Fruit fly (Drosophila melanogaster) whole organism, embryonic: ENCODE measurements around the gene Pex10.

Experiments
- Antp ChIP-seq: fragments of 200-800 bp; sonication (Bioruptor generic); optimal IDR thresholded peaks from 3 replicates; lab custom pipeline; 2016; ENCODE audit warnings: missing biosample characterization, missing genetic modification characterization
- Atf-2 ChIP-seq: fragments of 200-800 bp; sonication (Bioruptor generic); optimal IDR thresholded peaks from 2 replicates; lab custom pipeline; 2016; ENCODE audit warnings: missing biosample characterization, missing genetic modification characterization
- Atf6 ChIP-seq: fragments of 200-800 bp; sonication (Bioruptor generic); IDR thresholded peaks from 2 replicates; pipeline ENCODE4 v1.3.6; 2022; ENCODE audit warnings: missing biosample characterization, missing genetic modification characterization
- Awh ChIP-seq: fragments of 200-800 bp; sonication (Bioruptor generic); IDR thresholded peaks from 2 replicates; pipeline ENCODE4, ENCODE4 v1.3.6; 2022; ENCODE audit warnings: missing biosample characterization, missing genetic modification characterization
- Blimp-1 ChIP-seq: fragments of 200-800 bp; sonication (Bioruptor generic); optimal IDR thresholded peaks from 3 replicates; lab custom pipeline; 2018; ENCODE audit warnings: missing biosample characterization, missing genetic modification characterization, mild to moderate bottlenecking, moderate library complexity, missing genetic modification reagents
- CG12942 ChIP-seq: fragments of 200-800 bp; sonication (Bioruptor generic); optimal IDR thresholded peaks from 3 replicates; lab custom pipeline; 2016; ENCODE audit warnings: missing biosample characterization, missing genetic modification characterization
- CG13287 ChIP-seq: fragments of 200-800 bp; sonication (Bioruptor generic); IDR thresholded peaks from 2 replicates; pipeline ENCODE4 v1.3.6; 2022; ENCODE audit warnings: missing biosample characterization, missing genetic modification characterization; ENCODE audit not compliant: partially characterized antibody
- CG13894 ChIP-seq: fragments of 200-800 bp; sonication (Bioruptor generic); optimal IDR thresholded peaks from 3 replicates; lab custom pipeline; 2018; ENCODE audit warnings: missing biosample characterization, mild to moderate bottlenecking, missing genetic modification characterization, moderate library complexity
- CG15696 ChIP-seq: fragments of 200-800 bp; sonication (Bioruptor generic); optimal IDR thresholded peaks from 2 replicates; lab custom pipeline; 2019; ENCODE audit warnings: missing biosample characterization, mild to moderate bottlenecking, missing genetic modification characterization, moderate library complexity
- CG1602 ChIP-seq: fragments of 200-800 bp; sonication (Bioruptor generic); optimal IDR thresholded peaks from 3 replicates; lab custom pipeline; 2016; ENCODE audit warnings: missing biosample characterization, missing genetic modification characterization
- CG17829 ChIP-seq: fragments of 200-800 bp; optimal IDR thresholded peaks from 2 replicates; lab custom pipeline; 2019; ENCODE audit warnings: missing biosample characterization, mild to moderate bottlenecking, missing genetic modification characterization, moderate library complexity
- CG1832 ChIP-seq: fragments of 200-800 bp; sonication (Bioruptor generic); optimal IDR thresholded peaks from 2 replicates; lab custom pipeline; 2017; ENCODE audit warnings: missing biosample characterization, mild to moderate bottlenecking, missing genetic modification characterization, inconsistent platforms
- CG30403 ChIP-seq: fragments of 200-800 bp; sonication (Bioruptor generic); optimal IDR thresholded peaks from 3 replicates; lab custom pipeline; 2016; ENCODE audit warnings: missing biosample characterization, missing genetic modification characterization
- CG3065 ChIP-seq: fragments of 200-800 bp; sonication (Bioruptor generic); optimal IDR thresholded peaks from 2 replicates; lab custom pipeline; 2016; ENCODE audit warnings: missing biosample characterization, missing genetic modification characterization
- CG3163 ChIP-seq: fragments of 200-800 bp; sonication (Bioruptor generic); optimal IDR thresholded peaks from 3 replicates; lab custom pipeline; 2016; ENCODE audit warnings: missing biosample characterization, missing genetic modification characterization
- CG3281 ChIP-seq: fragments of 200-800 bp; sonication (Bioruptor generic); optimal IDR thresholded peaks from 3 replicates; lab custom pipeline; 2017; ENCODE audit warnings: missing biosample characterization, mild to moderate bottlenecking, missing genetic modification characterization
- CG33557 ChIP-seq: fragments of 200-800 bp; sonication (Bioruptor generic); optimal IDR thresholded peaks from 2 replicates; lab custom pipeline; 2019; ENCODE audit warnings: missing biosample characterization, mild to moderate bottlenecking, missing genetic modification characterization, moderate library complexity
- CG3847 ChIP-seq: fragments of 200-800 bp; sonication (Bioruptor generic); IDR thresholded peaks from 2 replicates; pipeline ENCODE4 v1.3.6; 2022; ENCODE audit warnings: missing biosample characterization, missing genetic modification characterization
- CG42726 ChIP-seq: fragments of 200-800 bp; sonication (Bioruptor generic); IDR thresholded peaks from 2 replicates; pipeline ENCODE4 v1.3.6; 2022; ENCODE audit warnings: missing biosample characterization, missing genetic modification characterization; ENCODE audit not compliant: partially characterized antibody
- CG4617 ChIP-seq: fragments of 200-800 bp; sonication (Bioruptor generic); optimal IDR thresholded peaks from 3 replicates; lab custom pipeline; 2016; ENCODE audit warnings: missing biosample characterization, missing genetic modification characterization, borderline replicate concordance
- CG4730 ChIP-seq: fragments of 200-800 bp; sonication (Bioruptor generic); IDR thresholded peaks from 2 replicates; pipeline ENCODE4 v1.3.6; 2022; ENCODE audit warnings: missing biosample characterization, missing genetic modification characterization
- CG8388 ChIP-seq: fragments of 200-800 bp; sonication (Bioruptor generic); optimal IDR thresholded peaks from 2 replicates; lab custom pipeline; 2019; ENCODE audit warnings: missing biosample characterization, mild to moderate bottlenecking, missing genetic modification characterization, moderate library complexity
- CG8478 ChIP-seq: fragments of >200 bp; optimal IDR thresholded peaks from 2 replicates; lab custom pipeline; 2018
- CG9727 ChIP-seq: fragments of 200-800 bp; sonication (Bioruptor generic); optimal IDR thresholded peaks from 3 replicates; lab custom pipeline; 2017; ENCODE audit warnings: missing biosample characterization, mild to moderate bottlenecking, missing genetic modification characterization
- Doc2 ChIP-seq: fragments of 200-800 bp; sonication (Bioruptor generic); IDR thresholded peaks from 2 replicates; pipeline ENCODE4 v1.3.6; 2022; ENCODE audit warnings: missing biosample characterization, missing genetic modification characterization
- ERR ChIP-seq: fragments of 200-800 bp; sonication (Bioruptor generic); optimal IDR thresholded peaks from 2 replicates; lab custom pipeline; 2016; ENCODE audit warnings: missing biosample characterization, missing genetic modification characterization
- Eip74EF ChIP-seq, 2 experiments: fragments of 200-800 bp in 1 of 2; fragments of >200 bp in 1 of 2; sonication (Bioruptor generic) in 1 of 2; optimal IDR thresholded peaks; 2 replicates each; lab custom pipeline; 2017 to 2019; ENCODE audit warnings: missing biosample characterization in 2 of 2, missing genetic modification characterization in 2 of 2, mild to moderate bottlenecking in 1 of 2, moderate library complexity in 1 of 2
- HLH3B ChIP-seq: fragments of 200-800 bp; sonication (Bioruptor generic); IDR thresholded peaks from 2 replicates; pipeline ENCODE4 v1.3.6; 2022; ENCODE audit warnings: missing biosample characterization, missing genetic modification characterization
- HmgZ ChIP-seq: fragments of 200-800 bp; sonication (Bioruptor generic); optimal IDR thresholded peaks from 2 replicates; lab custom pipeline; 2018; ENCODE audit warnings: missing biosample characterization, mild to moderate bottlenecking, missing genetic modification characterization
- Oaz ChIP-seq: fragments of 200-800 bp; sonication (Bioruptor generic); IDR thresholded peaks from 2 replicates; pipeline ENCODE4 v1.3.6; 2022; ENCODE audit warnings: missing biosample characterization, missing genetic modification characterization
- Rfx ChIP-seq: fragments of 200-800 bp; sonication (Bioruptor generic); IDR thresholded peaks from 2 replicates; pipeline ENCODE4 v1.3.6; 2022; ENCODE audit warnings: missing biosample characterization, missing genetic modification characterization
- Sin3A ChIP-seq: fragments of >200 bp; optimal IDR thresholded peaks from 2 replicates; lab custom pipeline; 2018
- Tbp ChIP-seq: fragments of >200 bp; optimal IDR thresholded peaks from 2 replicates; lab custom pipeline; 2018; ENCODE audit warnings: missing biosample characterization, missing genetic modification characterization
- bbx ChIP-seq: fragments of 200-800 bp; sonication (Bioruptor generic); IDR thresholded peaks from 2 replicates; pipeline ENCODE4 v1.3.6; 2022; ENCODE audit warnings: missing biosample characterization, missing genetic modification characterization; ENCODE audit not compliant: partially characterized antibody
- dmrt11E ChIP-seq: fragments of 200-800 bp; sonication (Bioruptor generic); optimal IDR thresholded peaks from 3 replicates; lab custom pipeline; 2018; ENCODE audit warnings: missing biosample characterization, mild to moderate bottlenecking, missing genetic modification characterization, moderate library complexity
- gro ChIP-seq: fragments of 200-800 bp; sonication (Bioruptor generic); optimal IDR thresholded peaks from 2 replicates; lab custom pipeline; 2016; ENCODE audit warnings: missing biosample characterization, missing genetic modification characterization
- jumu ChIP-seq: fragments of 200-800 bp; sonication (Bioruptor generic); optimal IDR thresholded peaks from 3 replicates; lab custom pipeline; 2016; ENCODE audit warnings: missing biosample characterization, missing genetic modification characterization
- ken ChIP-seq: fragments of 200-800 bp; sonication (Bioruptor generic); IDR thresholded peaks from 3 replicates; pipeline ENCODE4 v1.3.6; 2022; ENCODE audit warnings: missing biosample characterization, missing genetic modification characterization
- lmd ChIP-seq: fragments of 200-800 bp; sonication (Bioruptor generic); IDR thresholded peaks from 2 replicates; pipeline ENCODE4 v1.3.6; 2022; ENCODE audit warnings: missing biosample characterization, missing genetic modification characterization
- odd ChIP-seq: fragments of 200-800 bp; sonication (Bioruptor generic); optimal IDR thresholded peaks from 2 replicates; lab custom pipeline; 2017; ENCODE audit warnings: missing biosample characterization, mild to moderate bottlenecking, missing genetic modification characterization
- pum ChIP-seq: fragments of 200-800 bp; sonication (Bioruptor generic); optimal IDR thresholded peaks from 2 replicates; lab custom pipeline; 2016; ENCODE audit warnings: missing biosample characterization, missing genetic modification characterization
- repo ChIP-seq: fragments of 200-800 bp; sonication (Bioruptor generic); optimal IDR thresholded peaks from 2 replicates; lab custom pipeline; 2016; ENCODE audit warnings: missing biosample characterization, missing genetic modification characterization
- rib ChIP-seq: fragments of 200-800 bp; sonication (Bioruptor generic); IDR thresholded peaks from 2 replicates; pipeline ENCODE4 v1.3.6; 2022; ENCODE audit warnings: missing biosample characterization, missing genetic modification characterization
- salm ChIP-seq: fragments of 200-800 bp; sonication (Bioruptor generic); optimal IDR thresholded peaks from 2 replicates; lab custom pipeline; 2018; ENCODE audit warnings: missing biosample characterization, mild to moderate bottlenecking, missing genetic modification characterization
- sd ChIP-seq: fragments of 200-800 bp; sonication (Bioruptor generic); optimal IDR thresholded peaks from 3 replicates; lab custom pipeline; 2018; ENCODE audit warnings: missing biosample characterization, mild to moderate bottlenecking, missing genetic modification characterization, moderate library complexity
- slou ChIP-seq: fragments of 200-800 bp; sonication (Bioruptor generic); optimal IDR thresholded peaks from 3 replicates; lab custom pipeline; 2016; ENCODE audit warnings: missing biosample characterization, missing genetic modification characterization
- tup ChIP-seq: fragments of 200-800 bp; sonication (Bioruptor generic); optimal IDR thresholded peaks from 2 replicates; lab custom pipeline; 2016; ENCODE audit warnings: missing biosample characterization, mild to moderate bottlenecking, missing genetic modification characterization, moderate library complexity
- vfl ChIP-seq: fragments of 200-800 bp; sonication (Bioruptor generic); optimal IDR thresholded peaks from 2 replicates; lab custom pipeline; 2016; ENCODE audit warnings: missing biosample characterization, missing genetic modification characterization
- wdn ChIP-seq: fragments of 200-800 bp; sonication (Bioruptor generic); IDR thresholded peaks from 2 replicates; pipeline ENCODE4 v1.3.6; 2022; ENCODE audit warnings: missing biosample characterization, missing genetic modification characterization

Gene Pex10

dm6 chr3L:1536487-1537337, 21.3 kb upstream of the Pex10 start, which contains the start of the genes CG12091 and pns (continued):
- TF ChIP-seq repo (GFP tag; lab: Kevin White, UChicago), result peak; percentile 56
- TF ChIP-seq CG3065, result peak; percentile 35
- peak; percentile 62 for TF ChIP-seq odd (GFP tag; lab: Kevin White, UChicago)
- TF ChIP-seq rib (GFP tag; lab: Robert Waterston, UW), result no peak
- peak; percentile 81 for TF ChIP-seq CG17829 (tag; lab: Kevin White, UChicago)
- peak; percentile 79 for TF ChIP-seq Sin3A (lab: Kevin White, UChicago)
- peak; percentile 60; the same call in 1 of the 2 replicates for TF ChIP-seq lmd (GFP tag; lab: Robert Waterston, UW)
- TF ChIP-seq Oaz (GFP tag; lab: Robert Waterston, UW), result no peak
- peak; percentile 55 for TF ChIP-seq CG33557
- TF ChIP-seq HLH3B, result 0 out of 2 replicates have a peak, but pooled peaks have one; percentile 15
- peak; percentile 63 for TF ChIP-seq ERR (GFP tag; lab: Kevin White, UChicago)
- 0 out of 2 replicates have a peak, but pooled peaks have one; percentile 62 for TF ChIP-seq Atf6 (GFP tag; lab: Robert Waterston, UW)
- TF ChIP-seq Blimp-1, result peak; percentile 65
- peak; percentile 66 for TF ChIP-seq CG3281 (GFP tag; lab: Kevin White, UChicago)
- peak; percentile 27 for TF ChIP-seq CG4617 (GFP tag; lab: Kevin White, UChicago)
- peak; percentile 72 for TF ChIP-seq gro (GFP tag; lab: Kevin White, UChicago)
- 0 out of 2 replicates have a peak, but pooled peaks have one; percentile 26 for TF ChIP-seq wdn (GFP tag; lab: Robert Waterston, UW)
- TF ChIP-seq Atf-2 (GFP tag; lab: Kevin White, UChicago), result peak; percentile 55
- TF ChIP-seq jumu, result peak; percentile 56
- TF ChIP-seq Rfx (GFP tag; lab: Robert Waterston, UW), result peak; percentile 57
- TF ChIP-seq bbx (GFP tag; lab: Robert Waterston, UW), result peak; percentile 27
- TF ChIP-seq sd (tag; lab: Kevin White, UChicago), result peak; percentile 45
- TF ChIP-seq CG13894 (tag; lab: Kevin White, UChicago), result no peak
- TF ChIP-seq Doc2 (GFP tag; lab: Robert Waterston, UW), result no peak
- TF ChIP-seq CG42726, result no peak
- no peak; the same call in none of the 2 replicates for TF ChIP-seq CG13287 (GFP tag; lab: Robert Waterston, UW)
- TF ChIP-seq CG9727 (GFP tag; lab: Kevin White, UChicago), result peak; percentile 71
- peak; percentile 45 for TF ChIP-seq CG3163 (GFP tag; lab: Kevin White, UChicago)
- TF ChIP-seq CG3847 (GFP tag; lab: Robert Waterston, UW), result peak; percentile 73
- TF ChIP-seq CG1832 (GFP tag; lab: Kevin White, UChicago), result no peak
- no peak for TF ChIP-seq Tbp (GFP tag; lab: Kevin White, UChicago)
- peak; percentile 41 for TF ChIP-seq CG1602 (GFP tag; lab: Kevin White, UChicago)
- TF ChIP-seq dmrt11E (tag; lab: Kevin White, UChicago), result peak; percentile 64
- peak; percentile 79 for TF ChIP-seq Antp (GFP tag; lab: Kevin White, UChicago)
- no peak for TF ChIP-seq tup (GFP tag; lab: Kevin White, UChicago)
- peak; percentile 26 for TF ChIP-seq CG12942 (GFP tag; lab: Kevin White, UChicago)
- peak; percentile 37 for TF ChIP-seq HmgZ (tag; lab: Kevin White, UChicago)
- TF ChIP-seq CG15696, result peak; percentile 73
- no peak for TF ChIP-seq CG8478 (lab: Kevin White, UChicago)
- TF ChIP-seq ken (GFP tag; lab: Robert Waterston, UW), result 0 out of 3 replicates have a peak, but pooled peaks have one; percentile 31
- peak; percentile 27 for TF ChIP-seq salm (tag; lab: Kevin White, UChicago)
- peak; percentile 42 for TF ChIP-seq CG8388 (GFP tag; lab: Kevin White, UChicago)
- TF ChIP-seq vfl, result peak; percentile 40
- peak; percentile 63 for TF ChIP-seq pum (GFP tag; lab: Kevin White, UChicago)
- TF ChIP-seq CG4730 (GFP tag; lab: Robert Waterston, UW), result peak; percentile 39; the same call in 1 of the 2 replicates
- no peak for TF ChIP-seq slou (GFP tag; lab: Kevin White, UChicago)
- TF ChIP-seq CG30403 (GFP tag; lab: Kevin White, UChicago), result peak; percentile 81
- no peak for TF ChIP-seq Awh (GFP tag; lab: Robert Waterston, UW)
- peak in 1 of 2 experiments; percentile 16 for TF ChIP-seq Eip74EF (GFP tag; optimal IDR thresholded peaks at IDR 0.05; lab: Kevin White, UChicago)
